Worm (Caenorhabditis elegans) whole organism, L4 larva: ENCODE data around the gene ugt-39.

Experiments used
- F10B5.3 ChIP-seq: sonication (generic microtip); optimal IDR thresholded peaks from 2 replicates; lab custom pipeline; 2016; ENCODE audit warnings: mild to moderate bottlenecking, missing genetic modification characterization, missing compliant biosample characterization
- F26F4.8 ChIP-seq: fragments of 200-800 bp; sonication (Bioruptor generic); conservative IDR thresholded peaks from 2 replicates; pipeline ENCODE4 v1.3.6; 2022; ENCODE audit warnings: missing genetic modification characterization, missing compliant biosample characterization
- F49E8.2 ChIP-seq: sonication (generic microtip); optimal IDR thresholded peaks from 2 replicates; lab custom pipeline; 2016; ENCODE audit warnings: missing compliant biosample characterization, mild to moderate bottlenecking, missing genetic modification characterization, borderline replicate concordance
- T20F7.1 ChIP-seq: fragments of 200-800 bp; sonication (Bioruptor generic); optimal IDR thresholded peaks from 2 replicates; lab custom pipeline; 2018; ENCODE audit warnings: mild to moderate bottlenecking, missing genetic modification characterization, missing compliant biosample characterization
- T26A8.4 ChIP-seq: fragments of 200-800 bp; sonication (Bioruptor generic); IDR thresholded peaks from 2 replicates; pipeline ENCODE4 v1.3.6; 2022; ENCODE audit warnings: missing genetic modification characterization, missing compliant biosample characterization
- Y48G9A.11 ChIP-seq: fragments of 200-800 bp; sonication (Bioruptor generic); IDR thresholded peaks from 2 replicates; pipeline ENCODE4 v1.3.6; 2022; ENCODE audit warnings: missing genetic modification reagents, missing genetic modification characterization, missing compliant biosample characterization
- Y75B8A.6 ChIP-seq: fragments of 200-800 bp; sonication (Bioruptor generic); IDR thresholded peaks from 2 replicates; pipeline ENCODE4 v1.3.6; 2022; ENCODE audit warnings: missing genetic modification reagents, missing genetic modification characterization, missing compliant biosample characterization
- ZK337.2 ChIP-seq: fragments of 200-800 bp; sonication (Bioruptor generic); IDR thresholded peaks from 2 replicates; pipeline ENCODE4 v1.3.6; 2022; ENCODE audit warnings: missing genetic modification reagents, missing genetic modification characterization, missing compliant biosample characterization
- aha-1 ChIP-seq: fragments of 150-350 bp; peaks from one replicate; lab custom pipeline; 2014; ENCODE audit warnings: missing biosample characterization, missing genetic modification characterization
- ama-1 ChIP-seq: fragments of 150-350 bp; optimal IDR thresholded peaks from 2 replicates; lab custom pipeline; 2014; ENCODE audit warnings: inconsistent platforms, mixed read lengths
- arid-1 ChIP-seq: fragments of 200-800 bp; sonication (Bioruptor generic); conservative IDR thresholded peaks from 2 replicates; pipeline ENCODE4 v1.3.6; 2022; ENCODE audit warnings: missing genetic modification reagents, missing genetic modification characterization, missing compliant biosample characterization
- attf-4 ChIP-seq: sonication (generic microtip); optimal IDR thresholded peaks from 3 replicates; lab custom pipeline; 2017; ENCODE audit warnings: missing biosample characterization, missing genetic modification characterization
- ceh-32 ChIP-seq: sonication (generic microtip); optimal IDR thresholded peaks from 2 replicates; lab custom pipeline; 2016; ENCODE audit warnings: mild to moderate bottlenecking, missing genetic modification characterization, missing compliant biosample characterization; ENCODE audit not compliant: poor library complexity
- dmd-6 ChIP-seq: fragments of 200-800 bp; sonication (Bioruptor generic); IDR thresholded peaks from 2 replicates; pipeline ENCODE4 v1.3.6; 2022; ENCODE audit warnings: missing genetic modification reagents, missing genetic modification characterization, missing compliant biosample characterization
- dve-1 ChIP-seq: sonication (generic microtip); optimal IDR thresholded peaks from 2 replicates; lab custom pipeline; 2017; ENCODE audit warnings: antibody characterized with exemption, mild to moderate bottlenecking, missing genetic modification characterization, missing compliant biosample characterization; ENCODE audit not compliant: insufficient read depth
- gei-8 ChIP-seq: fragments of 200-800 bp; sonication (Bioruptor generic); optimal IDR thresholded peaks from 2 replicates; lab custom pipeline; 2018; ENCODE audit warnings: mild to moderate bottlenecking, missing genetic modification characterization, missing compliant biosample characterization
- hlh-11 ChIP-seq: fragments of 200-800 bp; sonication (Bioruptor generic); optimal IDR thresholded peaks from 2 replicates; lab custom pipeline; 2018; ENCODE audit warnings: mild to moderate bottlenecking, missing genetic modification characterization, missing compliant biosample characterization
- hlh-30 ChIP-seq: sonication (generic microtip); optimal IDR thresholded peaks from 2 replicates; lab custom pipeline; 2017; ENCODE audit warnings: antibody characterized with exemption, mild to moderate bottlenecking, missing genetic modification characterization, missing compliant biosample characterization; ENCODE audit not compliant: insufficient read depth
- jun-1 ChIP-seq: fragments of 150-350 bp; optimal IDR thresholded peaks from 2 replicates; lab custom pipeline; 2014; ENCODE audit warnings: missing biosample characterization, missing genetic modification reagents, missing genetic modification characterization
- lim-7 ChIP-seq: fragments of 200-800 bp; sonication (Bioruptor generic); IDR thresholded peaks from 2 replicates; pipeline ENCODE4 v1.3.6; 2022; ENCODE audit warnings: missing genetic modification characterization, missing compliant biosample characterization
- lin-1 ChIP-seq: fragments of 200-800 bp; sonication (Bioruptor generic); IDR thresholded peaks from 2 replicates; pipeline ENCODE4 v1.3.6; 2022; ENCODE audit warnings: missing genetic modification reagents, missing genetic modification characterization, missing compliant biosample characterization
- lin-29 ChIP-seq: fragments of 200-800 bp; sonication (Bioruptor generic); IDR thresholded peaks from 2 replicates; pipeline ENCODE4 v1.3.6; 2022; ENCODE audit warnings: missing genetic modification reagents, missing genetic modification characterization, missing compliant biosample characterization
- lir-3 ChIP-seq: sonication (generic microtip); optimal IDR thresholded peaks from 2 replicates; lab custom pipeline; 2016; ENCODE audit warnings: mild to moderate bottlenecking, missing genetic modification characterization, missing compliant biosample characterization
- lsy-2 ChIP-seq, 2 experiments: fragments of 150-350 bp in 1 of 2; sonication (generic microtip) in 1 of 2; optimal IDR thresholded peaks; 2 replicates each; lab custom pipeline; 2014 to 2017; ENCODE audit warnings: missing biosample characterization in 2 of 2, missing genetic modification characterization in 2 of 2
- mdl-1 ChIP-seq, 2 experiments: fragments of 150-350 bp in 1 of 2; sonication (generic microtip) in 1 of 2; optimal IDR thresholded peaks; 2 replicates each; lab custom pipeline; 2014 to 2017; ENCODE audit warnings: missing biosample characterization in 2 of 2, missing genetic modification characterization in 2 of 2
- mdt-29 ChIP-seq: fragments of 200-800 bp; sonication (Bioruptor generic); IDR thresholded peaks from 2 replicates; pipeline ENCODE4 v1.3.6; 2022; ENCODE audit warnings: missing genetic modification reagents, missing genetic modification characterization, missing compliant biosample characterization
- mep-1 ChIP-seq: fragments of 150-350 bp; sonication (generic microtip); optimal IDR thresholded peaks from 3 replicates; lab custom pipeline; 2014; ENCODE audit warnings: missing biosample characterization, missing genetic modification characterization
- mes-2 ChIP-seq: sonication (generic microtip); optimal IDR thresholded peaks from 2 replicates; lab custom pipeline; 2016; ENCODE audit warnings: missing genotype, mild to moderate bottlenecking, missing genetic modification characterization, missing compliant biosample characterization; ENCODE audit not compliant: poor library complexity, severe bottlenecking
- nhr-10 ChIP-seq: fragments of 150-350 bp; optimal IDR thresholded peaks from 2 replicates; lab custom pipeline; 2014; ENCODE audit warnings: missing biosample characterization, missing genetic modification characterization
- nhr-102 ChIP-seq: sonication (generic microtip); optimal IDR thresholded peaks from 2 replicates; lab custom pipeline; 2016; ENCODE audit warnings: mild to moderate bottlenecking, missing genetic modification characterization, moderate library complexity, missing compliant biosample characterization
- nhr-28 ChIP-seq: fragments of 150-350 bp; optimal IDR thresholded peaks from 2 replicates; lab custom pipeline; 2014; ENCODE audit warnings: missing biosample characterization, missing genetic modification characterization
- nhr-41 ChIP-seq: fragments of 200-800 bp; sonication (Bioruptor generic); IDR thresholded peaks from 2 replicates; pipeline ENCODE4 v1.3.6; 2022; ENCODE audit warnings: missing genetic modification reagents, missing genetic modification characterization, missing compliant biosample characterization
- nhr-42 ChIP-seq: fragments of 200-800 bp; sonication (Bioruptor generic); IDR thresholded peaks from 2 replicates; pipeline ENCODE4 v1.3.6; 2022; ENCODE audit warnings: missing genetic modification characterization, missing compliant biosample characterization
- nhr-48 ChIP-seq: sonication (generic microtip); optimal IDR thresholded peaks from 2 replicates; lab custom pipeline; 2016; ENCODE audit warnings: mild to moderate bottlenecking, missing genetic modification characterization, missing compliant biosample characterization
- nhr-77 ChIP-seq: fragments of 150-350 bp; optimal IDR thresholded peaks from 2 replicates; lab custom pipeline; 2014; ENCODE audit warnings: missing biosample characterization, missing genetic modification characterization
- php-3 ChIP-seq: fragments of 200-800 bp; sonication (Bioruptor generic); IDR thresholded peaks from 2 replicates; pipeline ENCODE4 v1.3.6; 2022; ENCODE audit warnings: missing genetic modification reagents, missing genetic modification characterization, missing compliant biosample characterization
- pqm-1 ChIP-seq: sonication (generic microtip); optimal IDR thresholded peaks from 2 replicates; lab custom pipeline; 2017; ENCODE audit warnings: missing biosample characterization, missing genetic modification characterization
- snpc-4 ChIP-seq: fragments of 150-350 bp; optimal IDR thresholded peaks from 2 replicates; lab custom pipeline; 2014; ENCODE audit warnings: missing biosample characterization, missing genetic modification characterization
- spr-3 ChIP-seq: fragments of 200-800 bp; sonication (Bioruptor generic); optimal IDR thresholded peaks from 2 replicates; lab custom pipeline; 2018; ENCODE audit warnings: mild to moderate bottlenecking, missing genetic modification characterization, missing compliant biosample characterization
- unc-130 ChIP-seq: sonication (generic microtip); optimal IDR thresholded peaks from 2 replicates; lab custom pipeline; 2016; ENCODE audit warnings: missing genetic modification reagents, missing genetic modification characterization, missing compliant biosample characterization
- unc-62 ChIP-seq, 3 experiments: fragments of 150-350 bp in 1 of 3; sonication (generic microtip); optimal IDR thresholded peaks in 2 of 3; peaks in 1 of 3; 1 replicate in 1 of 3; 2 replicates in 2 of 3; lab custom pipeline; 2014 to 2017; ENCODE audit warnings: missing biosample characterization in 3 of 3, missing genetic modification characterization in 3 of 3, missing genetic modification reagents in 3 of 3, missing genotype in 1 of 3
- zfp-3 ChIP-seq: fragments of 200-800 bp; sonication (Bioruptor generic); conservative IDR thresholded peaks from 2 replicates; pipeline ENCODE4 v1.3.6; 2022; ENCODE audit warnings: missing genetic modification reagents, missing genetic modification characterization, missing compliant biosample characterization
- zip-2 ChIP-seq: fragments of 150-350 bp; optimal IDR thresholded peaks from 2 replicates; lab custom pipeline; 2014; ENCODE audit warnings: missing biosample characterization, missing genetic modification characterization

ugt-39 gene

ce11 chrV:7196498-7196966, 39.6 kb downstream of the ugt-39 start, which contains the start of gene F09G2.2 (continued):
- no peak for TF ChIP-seq ceh-32 (tag; lab: Kevin White, UChicago)
- TF ChIP-seq ama-1 = peak; percentile 61
- 0 out of 2 replicates have a peak, but pooled peaks have one; percentile 30 for TF ChIP-seq mdt-29
- TF ChIP-seq zfp-3 (GFP tag; lab: Robert Waterston, UW) = peak; percentile 72
- peak; percentile 83 for TF ChIP-seq hlh-30 (tag; lab: Kevin White, UChicago)
- peak; percentile 49 for TF ChIP-seq zip-2 (tag; lab: Kevin White, UChicago)
- no peak for TF ChIP-seq F10B5.3 (tag; lab: Kevin White, UChicago)
- TF ChIP-seq lsy-2 (tag; optimal IDR thresholded peaks at IDR 0.05; lab: Kevin White, UChicago) = peak; percentile 71 to 93
- TF ChIP-seq hlh-11 (tag; lab: Kevin White, UChicago) = peak; percentile 94
- TF ChIP-seq Y48G9A.11 (GFP tag; lab: Robert Waterston, UW) = peak; percentile 63
- peak; percentile 80; the same call in 1 of the 2 replicates for TF ChIP-seq lin-29 (GFP tag; lab: Robert Waterston, UW)
- TF ChIP-seq spr-3 (GFP tag; lab: Kevin White, UChicago) = peak; percentile 46

- 0 out of 2 replicates have a peak, but pooled peaks have one; percentile 49 for TF ChIP-seq lim-7 (GFP tag; lab: Robert Waterston, UW)
- 0 out of 2 replicates have a peak, but pooled peaks have one; percentile 20 for TF ChIP-seq nhr-42 (GFP tag; lab: Robert Waterston, UW)
- TF ChIP-seq arid-1 (GFP tag; lab: Robert Waterston, UW) = no peak
- TF ChIP-seq, all 104 proteins: peak for 2
These were observed 40.1 kb downstream of the ugt-39 start for ce11 chrV:7197036-7197435.

ce11 chrV:7198403-7198802, 41.5 kb downstream of the ugt-39 start:
- TF ChIP-seq attf-4 (no peak), T26A8.4 (GFP tag; lab: Robert Waterston, UW) (0 out of 2 replicates have a peak, but pooled peaks have one; percentile 37), gei-8 (GFP tag; lab: Kevin White, UChicago) (peak; percentile 23), mep-1 (peak; percentile 61), jun-1 (no peak), nhr-48 (tag; lab: Kevin White, UChicago) (peak; percentile 14), F10B5.3 (tag; lab: Kevin White, UChicago) (peak; percentile 38), hlh-30 (tag; lab: Kevin White, UChicago) (peak; percentile 27), Y48G9A.11 (GFP tag; lab: Robert Waterston, UW) (peak; percentile 48), F49E8.2 (no peak), dmd-6 (peak; percentile 73), nhr-77 (tag; lab: Kevin White, UChicago) (peak; percentile 39), lsy-2 (tag; optimal IDR thresholded peaks at IDR 0.05; lab: Kevin White, UChicago) (peak in 1 of 2 experiments; percentile 21), F26F4.8 (GFP tag; lab: Robert Waterston, UW) (no peak), ama-1 (peak; percentile 83), unc-130 (peak; percentile 2), mdl-1 (tag; optimal IDR thresholded peaks at IDR 0.05; lab: Kevin White, UChicago) (peak in 1 of 2 experiments; percentile 21), pqm-1 (tag; lab: Kevin White, UChicago) (peak; percentile 63), spr-3 (GFP tag; lab: Kevin White, UChicago) (no peak), lir-3 (tag; lab: Kevin White, UChicago) (no peak), dve-1 (tag; lab: Kevin White, UChicago) (peak; percentile 84), unc-62 (GFP tag; optimal IDR thresholded peaks at IDR 0.05 in 1 of 2; lab: Kevin White, UChicago) (peak in 1 of 2 experiments; percentile 72), unc-62 (tag; optimal IDR thresholded peaks at IDR 0.05; lab: Kevin White, UChicago) (no peak), nhr-42 (GFP tag; lab: Robert Waterston, UW) (0 out of 2 replicates have a peak, but pooled peaks have one; percentile 10), snpc-4 (tag; lab: Kevin White, UChicago) (no peak), aha-1 (peak; percentile 66), hlh-11 (tag; lab: Kevin White, UChicago) (peak; percentile 71), php-3 (peak; percentile 58), T20F7.1 (GFP tag; lab: Kevin White, UChicago) (peak; percentile 41), ZK337.2 (GFP tag; lab: Robert Waterston, UW) (no peak), mes-2 (peak; percentile 34), arid-1 (GFP tag; lab: Robert Waterston, UW) (peak; percentile 59; the same call in 1 of the 2 replicates), Y75B8A.6 (GFP tag; lab: Robert Waterston, UW) (no peak), lin-1 (GFP tag; lab: Robert Waterston, UW) (0 out of 2 replicates have a peak, but pooled peaks have one; percentile 28), nhr-10 (tag; lab: Kevin White, UChicago) (no peak), nhr-28 (tag; lab: Kevin White, UChicago) (peak; percentile 86), nhr-102 (tag; lab: Kevin White, UChicago) (peak; percentile 63), nhr-41 (GFP tag; lab: Robert Waterston, UW) (0 out of 2 replicates have a peak, but pooled peaks have one; percentile 45)
